Fruit fly (Drosophila melanogaster) whole organism, embryonic: ENCODE results near the gene Ir76b.

Experiments used
- Ada2b ChIP-seq: fragments of 200-800 bp; sonication (Bioruptor generic); IDR thresholded peaks from 2 replicates; pipeline ENCODE4 v1.3.6; 2022; ENCODE audit warnings: missing biosample characterization, missing genetic modification characterization
- Awh ChIP-seq: fragments of 200-800 bp; sonication (Bioruptor generic); IDR thresholded peaks from 2 replicates; pipeline ENCODE4, ENCODE4 v1.3.6; 2022; ENCODE audit warnings: missing biosample characterization, missing genetic modification characterization
- CG11695 ChIP-seq: fragments of 200-800 bp; sonication (Bioruptor generic); IDR thresholded peaks from 3 replicates; pipeline ENCODE4 v1.3.6; 2022; ENCODE audit warnings: missing biosample characterization, missing genetic modification characterization
- CG14710 ChIP-seq: fragments of 200-800 bp; sonication (Bioruptor generic); optimal IDR thresholded peaks from 3 replicates; lab custom pipeline; 2019; ENCODE audit warnings: missing biosample characterization, mild to moderate bottlenecking, missing genetic modification characterization, moderate library complexity
- CG17612 ChIP-seq: fragments of 200-800 bp; sonication (Bioruptor generic); IDR thresholded peaks from 2 replicates; pipeline ENCODE4 v1.3.6; 2022; ENCODE audit warnings: missing biosample characterization, missing genetic modification characterization
- CG30403 ChIP-seq: fragments of 200-800 bp; sonication (Bioruptor generic); optimal IDR thresholded peaks from 3 replicates; lab custom pipeline; 2016; ENCODE audit warnings: missing biosample characterization, missing genetic modification characterization
- CG4282 ChIP-seq: fragments of 200-800 bp; sonication (Bioruptor generic); optimal IDR thresholded peaks from 2 replicates; lab custom pipeline; 2016; ENCODE audit warnings: missing biosample characterization, missing genetic modification characterization
- CG6813 ChIP-seq: fragments of 200-800 bp; sonication (Bioruptor generic); optimal IDR thresholded peaks from 2 replicates; lab custom pipeline; 2017; ENCODE audit warnings: missing biosample characterization, missing genetic modification characterization, mild to moderate bottlenecking, moderate library complexity, missing genetic modification reagents
- CG7357 ChIP-seq: fragments of 200-800 bp; sonication (Bioruptor generic); IDR thresholded peaks from 3 replicates; pipeline ENCODE4 v1.3.6; 2022; ENCODE audit warnings: missing biosample characterization, missing genetic modification characterization
- CG7928 ChIP-seq: fragments of 200-800 bp; sonication (Bioruptor generic); optimal IDR thresholded peaks from 2 replicates; lab custom pipeline; 2017; ENCODE audit warnings: missing biosample characterization, mild to moderate bottlenecking, missing genetic modification characterization
- CG8089 ChIP-seq: fragments of 200-800 bp; sonication (Bioruptor generic); optimal IDR thresholded peaks from 3 replicates; lab custom pipeline; 2016; ENCODE audit warnings: missing biosample characterization, missing genetic modification characterization
- CG9727 ChIP-seq: fragments of 200-800 bp; sonication (Bioruptor generic); optimal IDR thresholded peaks from 3 replicates; lab custom pipeline; 2017; ENCODE audit warnings: missing biosample characterization, mild to moderate bottlenecking, missing genetic modification characterization
- ERR ChIP-seq: fragments of 200-800 bp; sonication (Bioruptor generic); optimal IDR thresholded peaks from 2 replicates; lab custom pipeline; 2016; ENCODE audit warnings: missing biosample characterization, missing genetic modification characterization
- H15 ChIP-seq: fragments of 200-800 bp; sonication (Bioruptor generic); IDR thresholded peaks from 3 replicates; pipeline ENCODE4 v1.3.6; 2022; ENCODE audit warnings: missing biosample characterization, missing genetic modification characterization
- HHEX ChIP-seq: fragments of 200-800 bp; sonication (Bioruptor generic); optimal IDR thresholded peaks from 3 replicates; lab custom pipeline; 2017; ENCODE audit warnings: missing biosample characterization, mild to moderate bottlenecking, missing genetic modification characterization, missing genetic modification reagents
- Hey ChIP-seq: fragments of 200-800 bp; sonication (Bioruptor generic); optimal IDR thresholded peaks from 3 replicates; lab custom pipeline; 2018; ENCODE audit warnings: missing biosample characterization, mild to moderate bottlenecking, missing genetic modification characterization
- Hmr ChIP-seq: fragments of 200-800 bp; sonication (Bioruptor generic); optimal IDR thresholded peaks from 3 replicates; lab custom pipeline; 2017; ENCODE audit warnings: mild to moderate bottlenecking, missing biosample characterization, missing genetic modification reagents, missing genetic modification characterization
- Jarid2 ChIP-seq: fragments of 200-800 bp; sonication (Bioruptor generic); optimal IDR thresholded peaks from 3 replicates; lab custom pipeline; 2017; ENCODE audit warnings: mild to moderate bottlenecking, missing biosample characterization, missing genetic modification reagents, missing genetic modification characterization
- Nf-YC ChIP-seq: fragments of 200-800 bp; optimal IDR thresholded peaks from 3 replicates; lab custom pipeline; 2019; ENCODE audit warnings: missing biosample characterization, mild to moderate bottlenecking, missing genetic modification characterization, moderate library complexity
- Rfx ChIP-seq: fragments of 200-800 bp; sonication (Bioruptor generic); IDR thresholded peaks from 2 replicates; pipeline ENCODE4 v1.3.6; 2022; ENCODE audit warnings: missing biosample characterization, missing genetic modification characterization
- Scr ChIP-seq: fragments of 200-800 bp; sonication (Bioruptor generic); IDR thresholded peaks from 2 replicates; pipeline ENCODE4 v1.3.6; 2022; ENCODE audit warnings: missing biosample characterization, missing genetic modification characterization; ENCODE audit not compliant: partially characterized antibody
- Sry-β ChIP-seq: fragments of 200-800 bp; sonication (Bioruptor generic); optimal IDR thresholded peaks from 2 replicates; lab custom pipeline; 2018; ENCODE audit warnings: missing biosample characterization, mild to moderate bottlenecking, missing genetic modification characterization, moderate library complexity
- TFAM ChIP-seq: fragments of 200-800 bp; sonication (Bioruptor generic); optimal IDR thresholded peaks from 2 replicates; lab custom pipeline; 2017; ENCODE audit warnings: missing biosample characterization, missing genetic modification characterization, inconsistent platforms
- Taf1 ChIP-seq: fragments of 200-800 bp; sonication (Bioruptor generic); IDR thresholded peaks from 2 replicates; pipeline ENCODE4 v1.3.6; 2022; ENCODE audit warnings: missing biosample characterization, missing genetic modification characterization
- Trl ChIP-seq, 3 experiments: fragments of >200 bp in 2 of 3; fragments of 200-800 bp in 1 of 3; sonication (Bioruptor generic) in 1 of 3; optimal IDR thresholded peaks; 2 replicates in 1 of 3; 3 replicates in 2 of 3; lab custom pipeline; 2016 to 2017; ENCODE audit warnings: missing biosample characterization in 1 of 3, missing genetic modification characterization in 1 of 3
- ab ChIP-seq: fragments of 200-800 bp; sonication (Bioruptor generic); optimal IDR thresholded peaks from 2 replicates; lab custom pipeline; 2016; ENCODE audit warnings: missing biosample characterization, missing genetic modification characterization
- amos ChIP-seq: fragments of 200-800 bp; sonication (Bioruptor generic); IDR thresholded peaks from 2 replicates; pipeline ENCODE4 v1.3.6; 2022; ENCODE audit warnings: missing biosample characterization, missing genetic modification characterization; ENCODE audit not compliant: partially characterized antibody
- crc ChIP-seq: fragments of 200-800 bp; sonication (Bioruptor generic); optimal IDR thresholded peaks from 2 replicates; lab custom pipeline; 2016; ENCODE audit warnings: missing biosample characterization, missing genetic modification characterization
- emc ChIP-seq: fragments of 200-800 bp; sonication (Bioruptor generic); optimal IDR thresholded peaks from 2 replicates; lab custom pipeline; 2016; ENCODE audit warnings: missing biosample characterization, missing genetic modification characterization
- fu2 ChIP-seq: fragments of 200-800 bp; sonication (Bioruptor generic); optimal IDR thresholded peaks from 2 replicates; lab custom pipeline; 2016; ENCODE audit warnings: missing biosample characterization, missing genetic modification characterization
- hb ChIP-seq: fragments of 200-800 bp; sonication (Bioruptor generic); IDR thresholded peaks from 3 replicates; pipeline ENCODE4 v1.3.6; 2022; ENCODE audit warnings: missing biosample characterization, missing genetic modification characterization; ENCODE audit not compliant: partially characterized antibody
- kah ChIP-seq: fragments of 200-800 bp; sonication (Bioruptor generic); optimal IDR thresholded peaks from 2 replicates; lab custom pipeline; 2018; ENCODE audit warnings: missing biosample characterization, mild to moderate bottlenecking, missing genetic modification characterization
- kni ChIP-seq: fragments of 200-800 bp; sonication (Bioruptor generic); optimal IDR thresholded peaks from 3 replicates; lab custom pipeline; 2017; ENCODE audit warnings: mild to moderate bottlenecking, missing biosample characterization, missing genetic modification reagents, missing genetic modification characterization
- lbe ChIP-seq: fragments of 200-800 bp; sonication (Bioruptor generic); optimal IDR thresholded peaks from 2 replicates; lab custom pipeline; 2016; ENCODE audit warnings: missing biosample characterization, mild to moderate bottlenecking, missing genetic modification characterization
- lilli ChIP-seq: fragments of 200-800 bp; sonication (Bioruptor generic); optimal IDR thresholded peaks from 3 replicates; lab custom pipeline; 2016; ENCODE audit warnings: missing biosample characterization, missing genetic modification characterization
- luna ChIP-seq: fragments of 200-800 bp; sonication (Bioruptor generic); optimal IDR thresholded peaks from 2 replicates; lab custom pipeline; 2016; ENCODE audit warnings: missing biosample characterization, missing genetic modification characterization
- mam ChIP-seq: fragments of 200-800 bp; sonication (Bioruptor generic); optimal IDR thresholded peaks from 3 replicates; lab custom pipeline; 2016; ENCODE audit warnings: missing biosample characterization, missing genetic modification characterization
- mirr ChIP-seq: fragments of 200-800 bp; sonication (Bioruptor generic); optimal IDR thresholded peaks from 3 replicates; lab custom pipeline; 2018; ENCODE audit warnings: missing biosample characterization, mild to moderate bottlenecking, missing genetic modification characterization
- nerfin-1 ChIP-seq: fragments of 200-800 bp; sonication (Bioruptor generic); optimal IDR thresholded peaks from 3 replicates; lab custom pipeline; 2019; ENCODE audit warnings: missing biosample characterization, mild to moderate bottlenecking, missing genetic modification characterization, moderate library complexity
- odd ChIP-seq: fragments of 200-800 bp; sonication (Bioruptor generic); optimal IDR thresholded peaks from 2 replicates; lab custom pipeline; 2017; ENCODE audit warnings: missing biosample characterization, mild to moderate bottlenecking, missing genetic modification characterization
- org-1 ChIP-seq: fragments of 200-800 bp; sonication (Bioruptor generic); optimal IDR thresholded peaks from 2 replicates; lab custom pipeline; 2017; ENCODE audit warnings: missing biosample characterization, missing genetic modification characterization
- peb ChIP-seq: fragments of 200-800 bp; sonication (Bioruptor generic); IDR thresholded peaks from 2 replicates; pipeline ENCODE4 v1.3.6; 2022; ENCODE audit warnings: missing biosample characterization, missing genetic modification characterization
- sens-2 ChIP-seq: fragments of 200-800 bp; sonication (Bioruptor generic); IDR thresholded peaks from 2 replicates; pipeline ENCODE4 v1.3.6; 2022; ENCODE audit warnings: missing biosample characterization, missing genetic modification characterization
- sim ChIP-seq: fragments of 200-800 bp; sonication (Bioruptor generic); IDR thresholded peaks from 2 replicates; pipeline ENCODE4 v1.3.6; 2022; ENCODE audit warnings: missing biosample characterization, missing genetic modification characterization
- sima ChIP-seq: fragments of 200-800 bp; sonication (Bioruptor generic); optimal IDR thresholded peaks from 2 replicates; lab custom pipeline; 2016; ENCODE audit warnings: missing biosample characterization, missing genetic modification characterization
- slou ChIP-seq: fragments of 200-800 bp; sonication (Bioruptor generic); optimal IDR thresholded peaks from 3 replicates; lab custom pipeline; 2016; ENCODE audit warnings: missing biosample characterization, missing genetic modification characterization
- toy ChIP-seq: fragments of 200-800 bp; sonication (Bioruptor generic); IDR thresholded peaks from 2 replicates; pipeline ENCODE4 v1.3.6; 2022; ENCODE audit warnings: missing biosample characterization, missing genetic modification characterization
- tup ChIP-seq: fragments of 200-800 bp; sonication (Bioruptor generic); optimal IDR thresholded peaks from 2 replicates; lab custom pipeline; 2016; ENCODE audit warnings: missing biosample characterization, mild to moderate bottlenecking, missing genetic modification characterization, moderate library complexity
- wdn ChIP-seq: fragments of 200-800 bp; sonication (Bioruptor generic); IDR thresholded peaks from 2 replicates; pipeline ENCODE4 v1.3.6; 2022; ENCODE audit warnings: missing biosample characterization, missing genetic modification characterization
- z ChIP-seq: fragments of 200-800 bp; sonication (Bioruptor generic); IDR thresholded peaks from 3 replicates; pipeline ENCODE4 v1.3.6; 2022; ENCODE audit warnings: missing biosample characterization, missing genetic modification characterization
- zen ChIP-seq: fragments of 200-800 bp; sonication (Bioruptor generic); optimal IDR thresholded peaks from 3 replicates; lab custom pipeline; 2018; ENCODE audit warnings: missing biosample characterization, mild to moderate bottlenecking, missing genetic modification characterization, moderate library complexity

Ir76b gene

DNA sequence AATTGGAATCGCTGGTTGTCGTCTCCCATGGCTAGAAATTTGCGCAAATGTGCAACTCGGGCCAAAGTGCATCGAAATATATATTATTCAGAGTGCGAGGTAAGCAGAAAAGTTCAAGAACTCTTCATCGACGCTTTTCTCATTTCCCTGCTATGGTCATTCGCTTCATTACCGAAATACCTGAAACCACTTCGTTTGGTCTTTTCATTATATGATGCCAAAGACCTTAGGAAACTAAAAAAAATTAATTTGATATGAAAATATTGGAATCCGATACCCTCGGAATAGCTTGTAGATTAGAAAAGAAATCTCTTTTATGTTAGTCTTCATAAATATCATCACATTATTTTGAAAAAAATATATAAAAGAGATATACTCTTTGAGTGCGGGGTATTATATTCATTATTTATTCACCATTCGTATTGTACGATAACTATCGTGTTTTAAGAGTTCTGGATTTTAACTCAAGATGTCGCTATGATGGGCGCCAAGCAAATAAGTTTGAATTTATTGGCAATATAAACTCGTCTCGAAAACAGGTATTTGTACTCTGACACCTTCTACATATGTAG, 1.5 kb upstream of the Ir76b start, which contains the start of gene CG14187 (continued):
- TF ChIP-seq odd (GFP tag; lab: Kevin White, UChicago) (no peak), Hmr (GFP tag; lab: Kevin White, UChicago) (no peak), Rfx (GFP tag; lab: Robert Waterston, UW) (peak; percentile 42; the same call in 1 of the 2 replicates), Trl (optimal IDR thresholded peaks at IDR 0.05; lab: Kevin White, UChicago) (no peak), Trl (GFP tag; optimal IDR thresholded peaks at IDR 0.05; lab: Kevin White, UChicago) (no peak), wdn (GFP tag; lab: Robert Waterston, UW) (no peak), luna (GFP tag; lab: Kevin White, UChicago) (no peak), emc (no peak), lbe (GFP tag; lab: Kevin White, UChicago) (no peak), nerfin-1 (tag; lab: Kevin White, UChicago) (no peak), mirr (GFP tag; lab: Kevin White, UChicago) (no peak), CG6813 (GFP tag; lab: Kevin White, UChicago) (no peak), HHEX (GFP tag; lab: Kevin White, UChicago) (no peak), CG30403 (GFP tag; lab: Kevin White, UChicago) (no peak), sens-2 (GFP tag; lab: Robert Waterston, UW) (no peak), kah (GFP tag; lab: Kevin White, UChicago) (no peak), Ada2b (GFP tag; lab: Robert Waterston, UW) (no peak), H15 (no peak), Taf1 (no peak), CG4282 (no peak), CG14710 (tag; lab: Kevin White, UChicago) (no peak), zen (tag; lab: Kevin White, UChicago) (no peak), sim (GFP tag; lab: Robert Waterston, UW) (no peak), org-1 (no peak), crc (GFP tag; lab: Kevin White, UChicago) (no peak), CG11695 (GFP tag; lab: Robert Waterston, UW) (no peak), Nf-YC (tag; lab: Kevin White, UChicago) (no peak), slou (no peak), toy (no peak), z (GFP tag; lab: Robert Waterston, UW) (no peak), ERR (GFP tag; lab: Kevin White, UChicago) (no peak), kni (no peak), CG7928 (GFP tag; lab: Kevin White, UChicago) (no peak), peb (GFP tag; lab: Robert Waterston, UW) (no peak), lilli (no peak), fu2 (no peak), tup (no peak), Jarid2 (GFP tag; lab: Kevin White, UChicago) (no peak), sima (no peak), Sry-β (GFP tag; lab: Kevin White, UChicago) (no peak), Hey (no peak), mam (GFP tag; lab: Kevin White, UChicago) (no peak), Scr (GFP tag; lab: Robert Waterston, UW) (peak; percentile 65), Awh (no peak), amos (GFP tag; lab: Robert Waterston, UW) (peak; percentile 79), hb (GFP tag; lab: Robert Waterston, UW) (no peak), TFAM (GFP tag; lab: Kevin White, UChicago) (no peak), CG8089 (GFP tag; lab: Kevin White, UChicago) (no peak), CG17612 (GFP tag; lab: Robert Waterston, UW) (no peak), CG9727 (GFP tag; lab: Kevin White, UChicago) (no peak), ab (no peak), CG7357 (GFP tag; lab: Robert Waterston, UW) (no peak)
